Worm (Caenorhabditis elegans) whole organism, early embryonic: Measurements from ENCODE around the gene ZK930.6.

Source experiments
- B0310.2 ChIP-seq: sonication (generic microtip); optimal IDR thresholded peaks from 2 replicates; lab custom pipeline; 2016; ENCODE audit warnings: mild to moderate bottlenecking, missing genetic modification characterization, missing compliant biosample characterization
- F13C5.2 ChIP-seq: sonication (generic microtip); optimal IDR thresholded peaks from 2 replicates; lab custom pipeline; 2017; ENCODE audit warnings: mild to moderate bottlenecking, missing genetic modification characterization, inconsistent platforms, missing compliant biosample characterization
- aly-1 ChIP-seq: sonication (generic microtip); optimal IDR thresholded peaks from 2 replicates; lab custom pipeline; 2016; ENCODE audit warnings: missing genetic modification characterization, missing compliant biosample characterization
- ama-1 ChIP-seq: fragments of 150-350 bp; optimal IDR thresholded peaks from 2 replicates; lab custom pipeline; 2014
- ceh-13 ChIP-seq: fragments of 200-800 bp; sonication (Bioruptor generic); optimal IDR thresholded peaks from 2 replicates; lab custom pipeline; 2018; ENCODE audit warnings: mild to moderate bottlenecking, missing genetic modification characterization, missing compliant biosample characterization
- ceh-36 ChIP-seq: sonication (generic microtip); optimal IDR thresholded peaks from 2 replicates; lab custom pipeline; 2016; ENCODE audit warnings: missing genetic modification characterization, inconsistent platforms, missing compliant biosample characterization
- ets-7 ChIP-seq: sonication (generic microtip); optimal IDR thresholded peaks from 2 replicates; lab custom pipeline; 2016; ENCODE audit warnings: missing genotype, missing genetic modification characterization, missing compliant biosample characterization
- flt-1 ChIP-seq: fragments of 200-800 bp; sonication (Bioruptor generic); IDR thresholded peaks from 2 replicates; pipeline ENCODE4 v1.3.6; 2022; ENCODE audit warnings: missing genetic modification characterization, missing compliant biosample characterization
- hmbx-1 ChIP-seq: sonication (generic microtip); optimal IDR thresholded peaks from 2 replicates; lab custom pipeline; 2016; ENCODE audit warnings: mild to moderate bottlenecking, missing genetic modification characterization, missing compliant biosample characterization
- hmg-4 ChIP-seq: fragments of 200-800 bp; sonication (Bioruptor generic); optimal IDR thresholded peaks from 2 replicates; lab custom pipeline; 2018; ENCODE audit warnings: mild to moderate bottlenecking, missing genetic modification characterization, missing compliant biosample characterization
- hnd-1 ChIP-seq: sonication (generic microtip); optimal IDR thresholded peaks from 2 replicates; lab custom pipeline; 2016; ENCODE audit warnings: missing genetic modification characterization, missing compliant biosample characterization
- tbx-37 ChIP-seq: fragments of 200-800 bp; sonication (Bioruptor generic); conservative IDR thresholded peaks from 2 replicates; pipeline ENCODE4 v1.3.6; 2022; ENCODE audit warnings: missing genetic modification reagents, missing genetic modification characterization, missing compliant biosample characterization

- TF ChIP-seq aly-1 (tag; lab: Kevin White, UChicago) (no peak), hnd-1 (tag; lab: Kevin White, UChicago) (no peak), hmg-4 (peak; percentile 78), ama-1 (no peak), flt-1 (GFP tag; lab: Robert Waterston, UW) (no peak), B0310.2 (no peak), ets-7 (tag; lab: Kevin White, UChicago) (no peak), F13C5.2 (tag; lab: Kevin White, UChicago) (no peak), hmbx-1 (tag; lab: Kevin White, UChicago) (no peak), ceh-36 (no peak), tbx-37 (GFP tag; lab: Robert Waterston, UW) (0 out of 2 replicates have a peak, but pooled peaks have one; percentile 14), ceh-13 (GFP tag; lab: Kevin White, UChicago) (no peak)
These were observed 6.8 kb downstream of the ZK930.6 start for ce11 chrII:11890596-11890995.
